Worm (Caenorhabditis elegans): ENCODE results near the gene F08F8.11.

The F08F8.11 gene

ce11 chrIII:7383733-7384132 is 18.0 kb downstream of the F08F8.11 start, which contains the start of gene tbp-1:
tbp-1 (plus strand) TSS chrIII:7384033.
- TF ChIP-seq K02D7.2 (tag; optimal IDR thresholded peaks at IDR 0.05): no peak
- TF ChIP-seq sox-2 (GFP tag; IDR thresholded peaks at IDR 0.05): no peak

ce11 chrIII:7385929-7386328 is 20.2 kb downstream of the F08F8.11 start, which contains the start of gene trd-1:
trd-1 (plus strand) TSS chrIII:7386229.
- no peak for TF ChIP-seq sdc-2 (tag; optimal IDR thresholded peaks at IDR 0.05)
- TF ChIP-seq dve-1 (tag; optimal IDR thresholded peaks at IDR 0.05): no peak
- TF ChIP-seq hlh-8 (tag; optimal IDR thresholded peaks at IDR 0.05): no peak
- TF ChIP-seq tbx-2 (tag; optimal IDR thresholded peaks at IDR 0.05): no peak
- no peak for TF ChIP-seq syd-9 (tag; optimal IDR thresholded peaks at IDR 0.05)
- no peak for TF ChIP-seq ahr-1 (tag; optimal IDR thresholded peaks at IDR 0.05)
- TF ChIP-seq lim-6 (tag; optimal IDR thresholded peaks at IDR 0.05): no peak
- TF ChIP-seq pqm-1 (tag; optimal IDR thresholded peaks at IDR 0.05): no peak
- TF ChIP-seq ceh-9 (tag; optimal IDR thresholded peaks at IDR 0.05): no peak
- TF ChIP-seq pat-9 (tag; optimal IDR thresholded peaks at IDR 0.05): no peak
- no peak for TF ChIP-seq nhr-11 (tag; optimal IDR thresholded peaks at IDR 0.05)
- no peak for TF ChIP-seq hlh-6 (tag; optimal IDR thresholded peaks at IDR 0.05)
- TF ChIP-seq ets-4 (tag; optimal IDR thresholded peaks at IDR 0.05): no peak
- TF ChIP-seq gmeb-2 (tag; optimal IDR thresholded peaks at IDR 0.05): no peak

ce11 chrIII:7386539-7386938 is 20.8 kb downstream of the F08F8.11 start:
- TF ChIP-seq tbx-2 (tag; optimal IDR thresholded peaks at IDR 0.05): peak; percentile 27

- TF ChIP-seq gmeb-2 (tag; optimal IDR thresholded peaks at IDR 0.05) (no peak), pha-4 (tag; optimal IDR thresholded peaks at IDR 0.05) (no peak), ama-1 (optimal IDR thresholded peaks at IDR 0.05) (no peak), ceh-48 (tag; optimal IDR thresholded peaks at IDR 0.05) (no peak), fax-1 (tag; optimal IDR thresholded peaks at IDR 0.05) (no peak), hlh-15 (tag; optimal IDR thresholded peaks at IDR 0.05) (no peak), ztf-16 (tag; optimal IDR thresholded peaks at IDR 0.05) (no peak), ceh-24 (tag; optimal IDR thresholded peaks at IDR 0.05) (no peak), pros-1 (tag; optimal IDR thresholded peaks at IDR 0.05) (no peak), ahr-1 (tag; optimal IDR thresholded peaks at IDR 0.05) (no peak), elt-4 (tag; optimal IDR thresholded peaks at IDR 0.05) (no peak), lin-11 (tag; optimal IDR thresholded peaks at IDR 0.05) (no peak), hlh-13 (GFP tag; optimal IDR thresholded peaks at IDR 0.05) (no peak), ceh-22 (tag; optimal IDR thresholded peaks at IDR 0.05) (no peak), C38D4.7 (GFP tag; optimal IDR thresholded peaks at IDR 0.05) (no peak), tbx-2 (tag; optimal IDR thresholded peaks at IDR 0.05) (no peak), nhr-11 (tag; optimal IDR thresholded peaks at IDR 0.05) (no peak), T23F11.4 (GFP tag; optimal IDR thresholded peaks at IDR 0.05) (no peak), sox-2 (GFP tag; IDR thresholded peaks at IDR 0.05) (no peak), sox-4 (tag; optimal IDR thresholded peaks at IDR 0.05) (no peak)
Observed at ce11 chrIII:7387359-7387758, 21.7 kb downstream of the F08F8.11 start.

- no peak for TF ChIP-seq ceh-34 (tag; optimal IDR thresholded peaks at IDR 0.05)
- TF ChIP-seq nhr-232 (tag; optimal IDR thresholded peaks at IDR 0.05): no peak
- TF ChIP-seq pag-3 (tag; optimal IDR thresholded peaks at IDR 0.05; ENCODE audit: borderline replicate concordance): no peak
- TF ChIP-seq C38D4.7 (GFP tag; optimal IDR thresholded peaks at IDR 0.05): no peak
- no peak for TF ChIP-seq unc-55 (GFP tag; optimal IDR thresholded peaks at IDR 0.05)
- no peak for TF ChIP-seq unc-86 (tag; optimal IDR thresholded peaks at IDR 0.05)
- TF ChIP-seq fkh-10 (GFP tag; optimal IDR thresholded peaks at IDR 0.05): no peak
- no peak for TF ChIP-seq pqm-1 (tag; optimal IDR thresholded peaks at IDR 0.05)
- TF ChIP-seq sox-4 (tag; optimal IDR thresholded peaks at IDR 0.05): no peak
- TF ChIP-seq zip-5 (tag; optimal IDR thresholded peaks at IDR 0.05): no peak
Observed at ce11 chrIII:7395354-7395753, 29.7 kb downstream of the F08F8.11 start, which contains the start of gene lgc-50. lgc-50 (minus strand) TSS chrIII:7395454.
